Worm (Caenorhabditis elegans): Measurements from ENCODE around the gene K01H12.4.

K01H12.4 gene

ce11 chrIV:9690644-9691043, 22.2 kb upstream of the K01H12.4 start, which contains the start of gene sdz-36:
sdz-36 (plus strand) TSS chrIV:9690944.
- no peak for TF ChIP-seq pax-1 (tag; optimal IDR thresholded peaks at IDR 0.05)
- TF ChIP-seq fax-1 (tag; optimal IDR thresholded peaks at IDR 0.05), result no peak
- no peak for TF ChIP-seq sdc-2 (tag; optimal IDR thresholded peaks at IDR 0.05)
- TF ChIP-seq tbx-2 (tag; optimal IDR thresholded peaks at IDR 0.05), result no peak
- no peak for TF ChIP-seq lim-6 (tag; optimal IDR thresholded peaks at IDR 0.05)
- no peak for TF ChIP-seq hlh-15 (tag; optimal IDR thresholded peaks at IDR 0.05)
- no peak for TF ChIP-seq unc-86 (tag; optimal IDR thresholded peaks at IDR 0.05)
- TF ChIP-seq elt-4 (tag; optimal IDR thresholded peaks at IDR 0.05), result no peak
- TF ChIP-seq hlh-6 (tag; optimal IDR thresholded peaks at IDR 0.05), result no peak
- TF ChIP-seq pat-9 (tag; optimal IDR thresholded peaks at IDR 0.05), result no peak
- no peak for TF ChIP-seq C38D4.7 (GFP tag; optimal IDR thresholded peaks at IDR 0.05)
- no peak for TF ChIP-seq sox-2 (GFP tag; IDR thresholded peaks at IDR 0.05)
- no peak for TF ChIP-seq Y22D7AL.16 (tag; optimal IDR thresholded peaks at IDR 0.05)
- TF ChIP-seq ceh-14 (tag; optimal IDR thresholded peaks at IDR 0.05), result no peak
- TF ChIP-seq unc-55 (GFP tag; optimal IDR thresholded peaks at IDR 0.05), result no peak
- TF ChIP-seq ceh-45 (GFP tag; IDR thresholded peaks at IDR 0.05), result no peak
- TF ChIP-seq ets-4 (tag; optimal IDR thresholded peaks at IDR 0.05), result no peak
- TF ChIP-seq ceh-34 (tag; optimal IDR thresholded peaks at IDR 0.05), result no peak
- TF ChIP-seq pag-3 (tag; optimal IDR thresholded peaks at IDR 0.05; ENCODE audit: borderline replicate concordance), result no peak
- TF ChIP-seq syd-9 (tag; optimal IDR thresholded peaks at IDR 0.05), result no peak

ce11 chrIV:9692874-9693273, 20.0 kb upstream of the K01H12.4 start, which contains the start of gene twk-9:
twk-9 (plus strand) TSS chrIV:9693174.
- TF ChIP-seq K02D7.2 (tag; optimal IDR thresholded peaks at IDR 0.05) (no peak), ets-4 (tag; optimal IDR thresholded peaks at IDR 0.05) (no peak), lin-11 (tag; optimal IDR thresholded peaks at IDR 0.05) (no peak), K09A11.1 (tag; optimal IDR thresholded peaks at IDR 0.05; ENCODE audit: insufficient read depth) (no peak), ama-1 (optimal IDR thresholded peaks at IDR 0.05) (no peak), ceh-45 (GFP tag; IDR thresholded peaks at IDR 0.05) (no peak), nhr-232 (tag; optimal IDR thresholded peaks at IDR 0.05) (no peak)

- TF ChIP-seq mec-3 (tag; optimal IDR thresholded peaks at IDR 0.05; ENCODE audit: borderline replicate concordance) (no peak), C38D4.7 (GFP tag; optimal IDR thresholded peaks at IDR 0.05) (no peak), ceh-24 (tag; optimal IDR thresholded peaks at IDR 0.05) (no peak), ceh-34 (tag; optimal IDR thresholded peaks at IDR 0.05) (no peak), ref-2 (tag; optimal IDR thresholded peaks at IDR 0.05) (no peak), pag-3 (tag; optimal IDR thresholded peaks at IDR 0.05; ENCODE audit: borderline replicate concordance) (no peak), sox-4 (tag; optimal IDR thresholded peaks at IDR 0.05) (no peak), ets-4 (tag; optimal IDR thresholded peaks at IDR 0.05) (no peak), ceh-22 (tag; optimal IDR thresholded peaks at IDR 0.05) (no peak), unc-86 (tag; optimal IDR thresholded peaks at IDR 0.05) (no peak), ceh-6 (GFP tag; optimal IDR thresholded peaks at IDR 0.05) (no peak), hlh-6 (tag; optimal IDR thresholded peaks at IDR 0.05) (no peak), nfya-1 (tag; optimal IDR thresholded peaks at IDR 0.05) (no peak), nhr-232 (tag; optimal IDR thresholded peaks at IDR 0.05) (no peak), pros-1 (tag; optimal IDR thresholded peaks at IDR 0.05) (no peak), ceh-45 (GFP tag; IDR thresholded peaks at IDR 0.05) (no peak), T23F11.4 (GFP tag; optimal IDR thresholded peaks at IDR 0.05) (no peak), ztf-16 (tag; optimal IDR thresholded peaks at IDR 0.05) (no peak)
Measured at ce11 chrIV:9696513-9696912, 16.4 kb upstream of the K01H12.4 start.

- TF ChIP-seq sdc-2 (tag; optimal IDR thresholded peaks at IDR 0.05) (no peak), ahr-1 (tag; optimal IDR thresholded peaks at IDR 0.05) (no peak), dmd-4 (tag; optimal IDR thresholded peaks at IDR 0.05; ENCODE audit: borderline replicate concordance) (no peak), che-1 (tag; optimal IDR thresholded peaks at IDR 0.05) (no peak), hlh-13 (GFP tag; optimal IDR thresholded peaks at IDR 0.05) (no peak), madf-2 (tag; optimal IDR thresholded peaks at IDR 0.05) (no peak)
Measured at ce11 chrIV:9697869-9698268, 15.0 kb upstream of the K01H12.4 start.
